Fruit fly (Drosophila melanogaster) whole organism, embryonic: ENCODE measurements around the gene CG15019.

ENCODE experiments used
- Abd-B ChIP-seq: fragments of 200-800 bp; sonication (Bioruptor generic); optimal IDR thresholded peaks from 2 replicates; lab custom pipeline; 2018; ENCODE audit warnings: missing biosample characterization, mild to moderate bottlenecking, missing genetic modification characterization, moderate library complexity
- CG11093 ChIP-seq: fragments of 200-800 bp; sonication (Bioruptor generic); IDR thresholded peaks from 3 replicates; pipeline ENCODE4 v1.3.6; 2022; ENCODE audit warnings: missing biosample characterization, missing genetic modification characterization
- CG11398 ChIP-seq: fragments of 200-800 bp; sonication (Bioruptor generic); optimal IDR thresholded peaks from 2 replicates; lab custom pipeline; 2016; ENCODE audit warnings: missing biosample characterization, missing genetic modification characterization
- Dbx ChIP-seq: fragments of 200-800 bp; sonication (Bioruptor generic); IDR thresholded peaks from 3 replicates; pipeline ENCODE4 v1.3.6; 2022; ENCODE audit warnings: missing biosample characterization, missing genetic modification characterization
- Dip2 ChIP-seq: fragments of 200-800 bp; sonication (Bioruptor generic); IDR thresholded peaks from 2 replicates; pipeline ENCODE4 v1.3.6; 2022; ENCODE audit warnings: missing biosample characterization, missing genetic modification characterization
- Dp ChIP-seq: fragments of 200-800 bp; sonication (Bioruptor generic); optimal IDR thresholded peaks from 2 replicates; lab custom pipeline; 2018; ENCODE audit warnings: missing biosample characterization, mild to moderate bottlenecking, missing genetic modification characterization, moderate library complexity
- Nf-YB ChIP-seq: fragments of 200-800 bp; sonication (Bioruptor generic); optimal IDR thresholded peaks from 3 replicates; lab custom pipeline; 2019; ENCODE audit warnings: missing biosample characterization, mild to moderate bottlenecking, missing genetic modification characterization, moderate library complexity
- fru ChIP-seq: fragments of >200 bp; optimal IDR thresholded peaks from 2 replicates; lab custom pipeline; 2017
- fu2 ChIP-seq: fragments of 200-800 bp; sonication (Bioruptor generic); optimal IDR thresholded peaks from 2 replicates; lab custom pipeline; 2016; ENCODE audit warnings: missing biosample characterization, missing genetic modification characterization
- h ChIP-seq: fragments of >200 bp; optimal IDR thresholded peaks from 2 replicates; lab custom pipeline; 2017
- knrl ChIP-seq: fragments of 200-800 bp; sonication (Bioruptor generic); IDR thresholded peaks from 3 replicates; pipeline ENCODE4 v1.3.6; 2022; ENCODE audit warnings: missing biosample characterization, missing genetic modification characterization; ENCODE audit not compliant: partially characterized antibody
- phol ChIP-seq: fragments of 200-800 bp; sonication (Bioruptor generic); optimal IDR thresholded peaks from 3 replicates; lab custom pipeline; 2018; ENCODE audit warnings: missing biosample characterization, mild to moderate bottlenecking, missing genetic modification characterization, moderate library complexity
- sens ChIP-seq: fragments of 200-800 bp; sonication (Bioruptor generic); peaks from one replicate; lab custom pipeline; 2016; ENCODE audit warnings: missing biosample characterization, missing genetic modification characterization
- wek ChIP-seq: fragments of 200-800 bp; sonication (Bioruptor generic); optimal IDR thresholded peaks from 3 replicates; lab custom pipeline; 2018; ENCODE audit warnings: missing biosample characterization, mild to moderate bottlenecking, missing genetic modification characterization, moderate library complexity

DNA sequence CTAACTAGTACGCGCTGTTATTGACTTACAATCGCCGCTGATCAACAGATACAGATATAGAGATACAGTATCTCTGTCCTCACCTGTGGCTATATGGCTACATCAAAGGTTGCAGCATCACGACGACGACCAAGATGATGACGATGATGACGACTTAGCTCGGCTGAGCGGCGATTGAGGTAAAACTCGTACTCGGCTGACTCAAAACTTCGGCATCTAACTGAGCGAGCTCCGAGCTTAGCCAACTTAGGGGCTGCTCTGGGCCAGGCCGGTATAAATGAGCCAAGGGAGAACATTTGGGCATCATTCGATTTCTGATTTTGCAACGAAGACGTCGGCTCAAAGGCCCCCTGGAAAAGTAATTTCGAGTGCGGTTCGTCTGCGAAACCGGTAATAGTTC is 30.6 kb upstream of the CG15019 start, which contains the start of gene CG15021:
- TF ChIP-seq h (lab: Kevin White, UChicago) (no peak), fu2 (no peak), phol (tag; lab: Kevin White, UChicago) (no peak), Dp (no peak), Dbx (GFP tag; lab: Robert Waterston, UW) (no peak), knrl (GFP tag; lab: Robert Waterston, UW) (no peak), CG11093 (GFP tag; lab: Robert Waterston, UW) (no peak), fru (no peak), CG11398 (no peak), Dip2 (no peak), wek (GFP tag; lab: Kevin White, UChicago) (no peak), sens (GFP tag; lab: Kevin White, UChicago) (no peak), Nf-YB (GFP tag; lab: Kevin White, UChicago) (no peak), Abd-B (GFP tag; lab: Kevin White, UChicago) (no peak)
